Worm (Caenorhabditis elegans): ENCODE results near the gene nob-1.

nob-1 gene

DNA sequence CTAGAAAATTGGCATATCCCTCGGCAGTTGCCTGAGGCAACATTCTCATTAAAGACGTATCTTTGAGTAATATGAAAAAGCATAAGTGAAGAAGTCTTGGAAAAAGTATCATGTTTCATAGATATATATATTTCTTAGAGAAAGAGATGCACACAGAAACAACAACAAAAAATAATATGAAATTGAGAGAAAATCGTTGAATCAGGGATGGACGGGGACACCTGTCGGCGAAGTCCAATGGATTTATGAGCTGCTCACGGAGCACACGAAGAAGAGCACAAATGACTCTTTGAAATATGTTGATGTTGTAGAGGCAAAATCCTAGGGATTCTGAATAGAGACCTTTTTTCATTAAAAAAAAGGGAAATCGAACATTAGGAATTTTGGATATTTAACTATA lies 37.1 kb upstream of the nob-1 start:
- TF ChIP-seq ztf-11 (tag; optimal IDR thresholded peaks at IDR 0.05): no peak
- no peak for TF ChIP-seq ZK546.5 (tag; optimal IDR thresholded peaks at IDR 0.05)
- TF ChIP-seq R02D3.7 (tag; optimal IDR thresholded peaks at IDR 0.05): no peak
- TF ChIP-seq mml-1 (tag; optimal IDR thresholded peaks at IDR 0.05): no peak
- TF ChIP-seq aly-2 (tag; optimal IDR thresholded peaks at IDR 0.05): no peak
- TF ChIP-seq fkh-2 (tag; optimal IDR thresholded peaks at IDR 0.05): no peak
- no peak for TF ChIP-seq lin-39 (tag; optimal IDR thresholded peaks at IDR 0.05)
- no peak for TF ChIP-seq pqm-1 (tag; optimal IDR thresholded peaks at IDR 0.05)
- no peak for TF ChIP-seq nhr-25 (tag; optimal IDR thresholded peaks at IDR 0.05)

DNA sequence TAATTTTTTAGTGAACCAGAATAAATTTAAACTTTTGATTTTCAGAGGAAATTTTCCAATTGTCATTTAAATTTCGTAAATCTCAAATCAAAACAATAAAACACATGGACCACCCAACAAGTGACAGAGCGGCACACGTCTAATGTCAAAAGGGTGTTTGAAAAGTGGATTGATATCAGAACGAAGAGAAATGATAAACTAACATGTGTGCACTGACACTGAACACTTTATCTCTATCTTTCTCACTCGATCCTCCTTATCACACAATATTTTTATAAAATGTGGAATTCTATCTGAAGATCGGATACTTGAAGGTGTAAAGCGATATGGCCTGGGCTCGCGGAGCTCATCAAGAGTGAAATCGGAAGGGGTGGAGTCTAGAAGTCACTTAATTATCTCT lies 35.5 kb upstream of the nob-1 start:
- TF ChIP-seq ceh-16 (tag; optimal IDR thresholded peaks at IDR 0.05): no peak
- TF ChIP-seq lin-15B (tag; optimal IDR thresholded peaks at IDR 0.05): no peak
- no peak for TF ChIP-seq ztf-4 (tag; optimal IDR thresholded peaks at IDR 0.05)
- TF ChIP-seq snpc-4 (tag; optimal IDR thresholded peaks at IDR 0.05): no peak
- TF ChIP-seq fos-1 (tag; optimal IDR thresholded peaks at IDR 0.05): no peak
- no peak for TF ChIP-seq egl-5 (tag; optimal IDR thresholded peaks at IDR 0.05)
- TF ChIP-seq nhr-11 (tag; optimal IDR thresholded peaks at IDR 0.05): no peak
- no peak for TF ChIP-seq nhr-23 (tag; optimal IDR thresholded peaks at IDR 0.05)
- TF ChIP-seq R02D3.7 (tag; optimal IDR thresholded peaks at IDR 0.05): no peak
- no peak for TF ChIP-seq mml-1 (tag; optimal IDR thresholded peaks at IDR 0.05)
- no peak for TF ChIP-seq unc-39 (tag; optimal IDR thresholded peaks at IDR 0.05)
- TF ChIP-seq nhr-25 (tag; optimal IDR thresholded peaks at IDR 0.05): no peak
- TF ChIP-seq fkh-10 (GFP tag; optimal IDR thresholded peaks at IDR 0.05): no peak
- TF ChIP-seq ceh-9 (tag; optimal IDR thresholded peaks at IDR 0.05): no peak
- TF ChIP-seq sea-2 (GFP tag; optimal IDR thresholded peaks at IDR 0.05): no peak
- TF ChIP-seq nhr-237 (tag; optimal IDR thresholded peaks at IDR 0.05): no peak
- no peak for TF ChIP-seq hmg-11 (tag; optimal IDR thresholded peaks at IDR 0.05)
- no peak for TF ChIP-seq elt-2 (tag; optimal IDR thresholded peaks at IDR 0.05)

- no peak for TF ChIP-seq aly-2 (tag; optimal IDR thresholded peaks at IDR 0.05)
- TF ChIP-seq egl-27 (tag; optimal IDR thresholded peaks at IDR 0.05): no peak
- no peak for TF ChIP-seq elt-1 (tag; optimal IDR thresholded peaks at IDR 0.05)
- TF ChIP-seq skn-1 (tag; optimal IDR thresholded peaks at IDR 0.05): no peak
- TF ChIP-seq nhr-43 (tag; optimal IDR thresholded peaks at IDR 0.05; ENCODE audit: poor library complexity, severe bottlenecking): no peak
- no peak for TF ChIP-seq lsy-12 (tag; optimal IDR thresholded peaks at IDR 0.05)
- no peak for TF ChIP-seq lin-15B (tag; optimal IDR thresholded peaks at IDR 0.05)
- no peak for TF ChIP-seq fkh-2 (tag; optimal IDR thresholded peaks at IDR 0.05)
- no peak for TF ChIP-seq sea-2 (GFP tag; optimal IDR thresholded peaks at IDR 0.05)
- no peak for TF ChIP-seq ama-1 (optimal IDR thresholded peaks at IDR 0.05)
- no peak for TF ChIP-seq snpc-4 (tag; optimal IDR thresholded peaks at IDR 0.05)
- no peak for TF ChIP-seq nhr-77 (tag; optimal IDR thresholded peaks at IDR 0.05)
- TF ChIP-seq fkh-10 (GFP tag; optimal IDR thresholded peaks at IDR 0.05): no peak
- TF ChIP-seq ceh-28 (tag; optimal IDR thresholded peaks at IDR 0.05): no peak
- TF ChIP-seq hmg-11 (tag; optimal IDR thresholded peaks at IDR 0.05): no peak
- TF ChIP-seq egl-5 (tag; optimal IDR thresholded peaks at IDR 0.05): no peak
- no peak for TF ChIP-seq tbx-2 (tag; optimal IDR thresholded peaks at IDR 0.05)
- no peak for TF ChIP-seq eor-1 (tag; optimal IDR thresholded peaks at IDR 0.05)
- no peak for TF ChIP-seq nhr-237 (tag; optimal IDR thresholded peaks at IDR 0.05)
- no peak for TF ChIP-seq R02D3.7 (tag; optimal IDR thresholded peaks at IDR 0.05)
Measured at ce11 chrIII:12118381-12118780, 34.3 kb upstream of the nob-1 start, which contains the start of gene lron-12. Gene lron-12 (minus strand): TSS chrIII:12118481.

- no peak for TF ChIP-seq unc-39 (tag; optimal IDR thresholded peaks at IDR 0.05)
- TF ChIP-seq nhr-12 (tag; optimal IDR thresholded peaks at IDR 0.05): no peak
- no peak for TF ChIP-seq ceh-9 (tag; optimal IDR thresholded peaks at IDR 0.05)
- TF ChIP-seq ceh-82 (tag; optimal IDR thresholded peaks at IDR 0.05): no peak
- no peak for TF ChIP-seq egl-27 (tag; optimal IDR thresholded peaks at IDR 0.05)
- no peak for TF ChIP-seq eor-1 (tag; optimal IDR thresholded peaks at IDR 0.05)
- peak; percentile 19 for TF ChIP-seq elt-2 (tag; optimal IDR thresholded peaks at IDR 0.05)
Measured at ce11 chrIII:12107441-12107840, 23.3 kb upstream of the nob-1 start, which contains the start of the genes cest-12 and lonp-2. Gene cest-12 (minus strand): TSS chrIII:12107541. Gene lonp-2 (plus strand): TSS chrIII:12107774.
